Fruit fly (Drosophila melanogaster) whole organism, pupa: ENCODE data around the gene Zw.

Source experiments
- CG10348 ChIP-seq: fragments of 200-800 bp; sonication (Bioruptor generic); IDR thresholded peaks from 2 replicates; pipeline ENCODE4 v1.3.6; 2022; ENCODE audit warnings: missing biosample characterization, missing genetic modification characterization
- CG14655 ChIP-seq: fragments of 200-800 bp; sonication (Bioruptor generic); optimal IDR thresholded peaks from 3 replicates; lab custom pipeline; 2017; ENCODE audit warnings: mild to moderate bottlenecking, missing biosample characterization, missing genetic modification reagents, missing genetic modification characterization
- CG15710 ChIP-seq: fragments of 200-800 bp; sonication (Bioruptor generic); optimal IDR thresholded peaks from 2 replicates; lab custom pipeline; 2018; ENCODE audit warnings: missing biosample characterization, mild to moderate bottlenecking, missing genetic modification characterization, moderate library complexity
- CG32121 ChIP-seq: fragments of 200-800 bp; sonication (Bioruptor generic); IDR thresholded peaks from 2 replicates; pipeline ENCODE4 v1.3.6; 2022; ENCODE audit warnings: missing biosample characterization, missing genetic modification characterization
- CG4496 ChIP-seq: fragments of 200-800 bp; sonication (Bioruptor generic); IDR thresholded peaks from 3 replicates; pipeline ENCODE4 v1.3.6; 2022; ENCODE audit warnings: missing biosample characterization, missing genetic modification characterization
- CG9948 ChIP-seq: fragments of 200-800 bp; sonication (Bioruptor generic); optimal IDR thresholded peaks from 2 replicates; lab custom pipeline; 2018; ENCODE audit warnings: missing biosample characterization, mild to moderate bottlenecking, missing genetic modification characterization, moderate library complexity
- D1 ChIP-seq: fragments of 200-800 bp; sonication (Bioruptor generic); optimal IDR thresholded peaks from 2 replicates; lab custom pipeline; 2018; ENCODE audit warnings: missing biosample characterization, mild to moderate bottlenecking, missing genetic modification characterization, moderate library complexity
- Ets98B ChIP-seq: fragments of 200-800 bp; sonication (Bioruptor generic); IDR thresholded peaks from 2 replicates; pipeline ENCODE4 v1.3.6; 2022; ENCODE audit warnings: missing biosample characterization, missing genetic modification characterization
- Pif1A ChIP-seq: fragments of 200-800 bp; sonication (Bioruptor generic); optimal IDR thresholded peaks from 3 replicates; lab custom pipeline; 2016; ENCODE audit warnings: missing biosample characterization, missing genetic modification characterization
- Pif1B ChIP-seq: fragments of 200-800 bp; sonication (Bioruptor generic); optimal IDR thresholded peaks from 3 replicates; lab custom pipeline; 2016; ENCODE audit warnings: missing biosample characterization, missing genetic modification characterization
- Snoo ChIP-seq: fragments of 200-800 bp; sonication (Bioruptor generic); optimal IDR thresholded peaks from 3 replicates; lab custom pipeline; 2017; ENCODE audit warnings: missing biosample characterization, mild to moderate bottlenecking, missing genetic modification characterization, inconsistent platforms
- gl ChIP-seq: fragments of 200-800 bp; sonication (Bioruptor generic); optimal IDR thresholded peaks from 2 replicates; lab custom pipeline; 2018; ENCODE audit warnings: missing biosample characterization, mild to moderate bottlenecking, missing genetic modification characterization

DNA sequence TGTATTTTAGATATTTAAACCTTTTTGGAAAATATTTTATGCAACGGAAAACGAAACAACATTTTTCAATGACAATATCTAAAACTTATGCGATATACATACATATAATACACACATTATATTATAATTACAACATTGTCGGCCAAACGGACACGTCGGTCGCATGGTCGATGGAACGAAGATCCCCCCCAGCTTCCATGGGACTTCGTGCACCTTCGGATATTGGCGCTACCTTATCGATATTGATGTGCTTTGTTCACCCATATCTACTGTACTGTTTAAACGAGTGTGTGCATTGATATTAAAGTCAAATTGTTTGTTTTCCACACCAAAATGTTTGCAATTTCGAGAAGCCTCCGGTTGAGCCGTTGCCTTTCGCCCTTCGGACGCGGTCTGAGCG, 41.6 kb upstream of the Zw start, which contains the start of gene CG14212:
- TF ChIP-seq CG32121 (GFP tag; lab: Robert Waterston, UW) (no peak), CG9948 (tag; lab: Kevin White, UChicago) (no peak), Snoo (tag; lab: Kevin White, UChicago) (no peak), gl (tag; lab: Kevin White, UChicago) (no peak), CG14655 (GFP tag; lab: Kevin White, UChicago) (no peak), CG10348 (GFP tag; lab: Robert Waterston, UW) (no peak), CG4496 (GFP tag; lab: Robert Waterston, UW) (no peak), Pif1B (GFP tag; lab: Kevin White, UChicago) (no peak), D1 (tag; lab: Kevin White, UChicago) (no peak), Pif1A (GFP tag; lab: Kevin White, UChicago) (no peak), Ets98B (GFP tag; lab: Robert Waterston, UW) (no peak), CG15710 (no peak)
